Fruit fly (Drosophila melanogaster) whole organism, embryonic: ENCODE measurements around the gene numb.

Source experiments
- Asciz ChIP-seq: fragments of 200-800 bp; sonication (Bioruptor generic); optimal IDR thresholded peaks from 2 replicates; lab custom pipeline; 2017; ENCODE audit warnings: missing biosample characterization, mild to moderate bottlenecking, missing genetic modification characterization, missing genetic modification reagents
- Atf-2 ChIP-seq: fragments of 200-800 bp; sonication (Bioruptor generic); optimal IDR thresholded peaks from 2 replicates; lab custom pipeline; 2016; ENCODE audit warnings: missing biosample characterization, missing genetic modification characterization
- B-H1 ChIP-seq: fragments of 200-800 bp; sonication (Bioruptor generic); IDR thresholded peaks from 3 replicates; pipeline ENCODE4 v1.3.6; 2022; ENCODE audit warnings: missing biosample characterization, missing genetic modification characterization
- Blimp-1 ChIP-seq: fragments of 200-800 bp; sonication (Bioruptor generic); optimal IDR thresholded peaks from 3 replicates; lab custom pipeline; 2018; ENCODE audit warnings: missing biosample characterization, missing genetic modification characterization, mild to moderate bottlenecking, moderate library complexity, missing genetic modification reagents
- BtbVII ChIP-seq: fragments of 200-800 bp; sonication (Bioruptor generic); optimal IDR thresholded peaks from 3 replicates; lab custom pipeline; 2017; ENCODE audit warnings: missing biosample characterization, mild to moderate bottlenecking, missing genetic modification characterization
- CG10147 ChIP-seq: fragments of 200-800 bp; sonication (Bioruptor generic); optimal IDR thresholded peaks from 2 replicates; lab custom pipeline; 2019; ENCODE audit warnings: missing biosample characterization, mild to moderate bottlenecking, missing genetic modification characterization, moderate library complexity
- CG13287 ChIP-seq: fragments of 200-800 bp; sonication (Bioruptor generic); IDR thresholded peaks from 2 replicates; pipeline ENCODE4 v1.3.6; 2022; ENCODE audit warnings: missing biosample characterization, missing genetic modification characterization; ENCODE audit not compliant: partially characterized antibody
- CG13894 ChIP-seq: fragments of 200-800 bp; sonication (Bioruptor generic); optimal IDR thresholded peaks from 3 replicates; lab custom pipeline; 2018; ENCODE audit warnings: missing biosample characterization, mild to moderate bottlenecking, missing genetic modification characterization, moderate library complexity
- CG15073 ChIP-seq: fragments of 200-800 bp; sonication (Bioruptor generic); optimal IDR thresholded peaks from 2 replicates; lab custom pipeline; 2016; ENCODE audit warnings: missing biosample characterization, missing genetic modification characterization
- CG1603 ChIP-seq: fragments of 200-800 bp; sonication (Bioruptor generic); optimal IDR thresholded peaks from 2 replicates; lab custom pipeline; 2019; ENCODE audit warnings: missing biosample characterization, mild to moderate bottlenecking, missing genetic modification characterization, moderate library complexity
- CG1647 ChIP-seq: fragments of 200-800 bp; sonication (Bioruptor generic); optimal IDR thresholded peaks from 3 replicates; lab custom pipeline; 2016; ENCODE audit warnings: missing biosample characterization, missing genetic modification characterization
- CG17568 ChIP-seq: fragments of 200-800 bp; sonication (Bioruptor generic); optimal IDR thresholded peaks from 2 replicates; lab custom pipeline; 2018; ENCODE audit warnings: missing biosample characterization, mild to moderate bottlenecking, missing genetic modification characterization, moderate library complexity
- CG17829 ChIP-seq: fragments of 200-800 bp; optimal IDR thresholded peaks from 2 replicates; lab custom pipeline; 2019; ENCODE audit warnings: missing biosample characterization, mild to moderate bottlenecking, missing genetic modification characterization, moderate library complexity
- CG2199 ChIP-seq: fragments of 200-800 bp; sonication (Bioruptor generic); IDR thresholded peaks from 3 replicates; pipeline ENCODE4 v1.3.6; 2022; ENCODE audit warnings: missing biosample characterization, missing genetic modification characterization
- CG30020 ChIP-seq: fragments of 200-800 bp; optimal IDR thresholded peaks from 2 replicates; lab custom pipeline; 2019; ENCODE audit warnings: missing biosample characterization, mild to moderate bottlenecking, missing genetic modification characterization, moderate library complexity
- CG31224 ChIP-seq: fragments of 200-800 bp; sonication (Bioruptor generic); IDR thresholded peaks from 2 replicates; pipeline ENCODE4 v1.3.6; 2022; ENCODE audit warnings: missing biosample characterization, missing genetic modification characterization
- CG33213 ChIP-seq: fragments of 200-800 bp; sonication (Bioruptor generic); optimal IDR thresholded peaks from 3 replicates; lab custom pipeline; 2016; ENCODE audit warnings: missing biosample characterization, missing genetic modification characterization
- CG7271 ChIP-seq: fragments of 200-800 bp; sonication (Bioruptor generic); optimal IDR thresholded peaks from 2 replicates; lab custom pipeline; 2018; ENCODE audit warnings: missing biosample characterization, mild to moderate bottlenecking, missing genetic modification characterization, moderate library complexity
- CG8478 ChIP-seq: fragments of >200 bp; optimal IDR thresholded peaks from 2 replicates; lab custom pipeline; 2018
- CG8924 ChIP-seq: fragments of 200-800 bp; optimal IDR thresholded peaks from 3 replicates; lab custom pipeline; 2019; ENCODE audit warnings: missing biosample characterization, mild to moderate bottlenecking, missing genetic modification characterization, moderate library complexity
- CG9817 ChIP-seq: fragments of 200-800 bp; sonication (Bioruptor generic); optimal IDR thresholded peaks from 2 replicates; lab custom pipeline; 2018; ENCODE audit warnings: missing biosample characterization, mild to moderate bottlenecking, missing genetic modification characterization, moderate library complexity
- D19B ChIP-seq: fragments of 200-800 bp; sonication (Bioruptor generic); optimal IDR thresholded peaks from 2 replicates; lab custom pipeline; 2017; ENCODE audit warnings: missing biosample characterization, mild to moderate bottlenecking, missing genetic modification characterization
- Deaf1 ChIP-seq: fragments of 200-800 bp; optimal IDR thresholded peaks from 3 replicates; lab custom pipeline; 2019; ENCODE audit warnings: missing biosample characterization, mild to moderate bottlenecking, missing genetic modification characterization, moderate library complexity
- Dfd ChIP-seq, 2 experiments: fragments of >200 bp; optimal IDR thresholded peaks; 2 replicates each; lab custom pipeline; 2017; ENCODE audit warnings: missing biosample characterization in 2 of 2, missing genetic modification characterization in 2 of 2
- ERR ChIP-seq: fragments of 200-800 bp; sonication (Bioruptor generic); optimal IDR thresholded peaks from 2 replicates; lab custom pipeline; 2016; ENCODE audit warnings: missing biosample characterization, missing genetic modification characterization
- Hey ChIP-seq: fragments of 200-800 bp; sonication (Bioruptor generic); optimal IDR thresholded peaks from 3 replicates; lab custom pipeline; 2018; ENCODE audit warnings: missing biosample characterization, mild to moderate bottlenecking, missing genetic modification characterization
- HmgZ ChIP-seq: fragments of 200-800 bp; sonication (Bioruptor generic); optimal IDR thresholded peaks from 2 replicates; lab custom pipeline; 2018; ENCODE audit warnings: missing biosample characterization, mild to moderate bottlenecking, missing genetic modification characterization
- Hmr ChIP-seq: fragments of 200-800 bp; sonication (Bioruptor generic); optimal IDR thresholded peaks from 3 replicates; lab custom pipeline; 2017; ENCODE audit warnings: mild to moderate bottlenecking, missing biosample characterization, missing genetic modification reagents, missing genetic modification characterization
- Hr3 ChIP-seq: fragments of 200-800 bp; sonication (Bioruptor generic); optimal IDR thresholded peaks from 3 replicates; lab custom pipeline; 2016; ENCODE audit warnings: missing biosample characterization, missing genetic modification characterization
- Hr78 ChIP-seq, 2 experiments: fragments of 200-800 bp in 1 of 2; fragments of >200 bp in 1 of 2; sonication (Bioruptor generic) in 1 of 2; optimal IDR thresholded peaks; 2 replicates each; lab custom pipeline; 2017 to 2019; ENCODE audit warnings: missing biosample characterization in 2 of 2, missing genetic modification characterization in 2 of 2, mild to moderate bottlenecking in 1 of 2, moderate library complexity in 1 of 2
- Jarid2 ChIP-seq: fragments of 200-800 bp; sonication (Bioruptor generic); optimal IDR thresholded peaks from 3 replicates; lab custom pipeline; 2017; ENCODE audit warnings: mild to moderate bottlenecking, missing biosample characterization, missing genetic modification reagents, missing genetic modification characterization
- Meics ChIP-seq: fragments of 200-800 bp; sonication (Bioruptor generic); optimal IDR thresholded peaks from 2 replicates; lab custom pipeline; 2017; ENCODE audit warnings: missing biosample characterization, mild to moderate bottlenecking, missing genetic modification characterization
- Sox102F ChIP-seq: fragments of 200-800 bp; sonication (Bioruptor generic); optimal IDR thresholded peaks from 2 replicates; lab custom pipeline; 2018; ENCODE audit warnings: missing biosample characterization, mild to moderate bottlenecking, missing genetic modification characterization, moderate library complexity
- az2 ChIP-seq: fragments of 200-800 bp; sonication (Bioruptor generic); optimal IDR thresholded peaks from 3 replicates; lab custom pipeline; 2016; ENCODE audit warnings: missing biosample characterization, missing genetic modification characterization
- cg ChIP-seq: fragments of 200-800 bp; sonication (Bioruptor generic); optimal IDR thresholded peaks from 3 replicates; lab custom pipeline; 2019; ENCODE audit warnings: missing biosample characterization, mild to moderate bottlenecking, missing genetic modification characterization, moderate library complexity
- ci ChIP-seq: fragments of 200-800 bp; sonication (Bioruptor generic); IDR thresholded peaks from 3 replicates; pipeline ENCODE4 v1.3.6; 2022; ENCODE audit warnings: missing biosample characterization, missing genetic modification characterization
- eyg ChIP-seq: fragments of 200-800 bp; sonication (Bioruptor generic); optimal IDR thresholded peaks from 3 replicates; lab custom pipeline; 2016; ENCODE audit warnings: missing biosample characterization, missing genetic modification characterization
- gt ChIP-seq: fragments of 200-800 bp; sonication (Bioruptor generic); IDR thresholded peaks from 2 replicates; pipeline ENCODE4 v1.3.6; 2022; ENCODE audit warnings: missing biosample characterization, missing genetic modification characterization
- hkb ChIP-seq, 2 experiments: fragments of 200-800 bp in 1 of 2; fragments of >200 bp in 1 of 2; sonication (Bioruptor generic) in 1 of 2; IDR thresholded peaks in 1 of 2; optimal IDR thresholded peaks in 1 of 2; 2 replicates each; pipeline versions ENCODE4 v1.3.6 to Lab custom; 2017 to 2022; ENCODE audit warnings: missing biosample characterization in 1 of 2, missing genetic modification characterization in 1 of 2
- kni ChIP-seq: fragments of 200-800 bp; sonication (Bioruptor generic); optimal IDR thresholded peaks from 3 replicates; lab custom pipeline; 2017; ENCODE audit warnings: mild to moderate bottlenecking, missing biosample characterization, missing genetic modification reagents, missing genetic modification characterization
- lbe ChIP-seq: fragments of 200-800 bp; sonication (Bioruptor generic); optimal IDR thresholded peaks from 2 replicates; lab custom pipeline; 2016; ENCODE audit warnings: missing biosample characterization, mild to moderate bottlenecking, missing genetic modification characterization
- mld ChIP-seq: fragments of 200-800 bp; sonication (Bioruptor generic); IDR thresholded peaks from 3 replicates; pipeline ENCODE4 v1.3.6; 2022; ENCODE audit warnings: missing biosample characterization, missing genetic modification characterization; ENCODE audit not compliant: partially characterized antibody
- nom ChIP-seq: fragments of 200-800 bp; sonication (Bioruptor generic); optimal IDR thresholded peaks from 2 replicates; lab custom pipeline; 2017; ENCODE audit warnings: missing biosample characterization, missing genetic modification characterization, mild to moderate bottlenecking, moderate library complexity, missing genetic modification reagents
- pzg ChIP-seq: fragments of 200-800 bp; sonication (Bioruptor generic); optimal IDR thresholded peaks from 3 replicates; lab custom pipeline; 2018; ENCODE audit warnings: missing biosample characterization, mild to moderate bottlenecking, missing genetic modification characterization, moderate library complexity
- row ChIP-seq: fragments of 200-800 bp; sonication (Bioruptor generic); IDR thresholded peaks from 3 replicates; pipeline ENCODE4 v1.3.6; 2022; ENCODE audit warnings: missing biosample characterization, missing genetic modification characterization
- sc ChIP-seq, 3 experiments: fragments of >200 bp in 2 of 3; fragments of 200-800 bp in 1 of 3; sonication (Bioruptor generic) in 1 of 3; optimal IDR thresholded peaks; 2 replicates in 2 of 3; 3 replicates in 1 of 3; lab custom pipeline; 2017; ENCODE audit warnings: mild to moderate bottlenecking in 1 of 3, missing biosample characterization in 1 of 3, missing genetic modification characterization in 1 of 3, missing genetic modification reagents in 1 of 3
- sd ChIP-seq: fragments of 200-800 bp; sonication (Bioruptor generic); optimal IDR thresholded peaks from 3 replicates; lab custom pipeline; 2018; ENCODE audit warnings: missing biosample characterization, mild to moderate bottlenecking, missing genetic modification characterization, moderate library complexity
- sens-2 ChIP-seq: fragments of 200-800 bp; sonication (Bioruptor generic); IDR thresholded peaks from 2 replicates; pipeline ENCODE4 v1.3.6; 2022; ENCODE audit warnings: missing biosample characterization, missing genetic modification characterization
- slou ChIP-seq: fragments of 200-800 bp; sonication (Bioruptor generic); optimal IDR thresholded peaks from 3 replicates; lab custom pipeline; 2016; ENCODE audit warnings: missing biosample characterization, missing genetic modification characterization

numb gene

DNA sequence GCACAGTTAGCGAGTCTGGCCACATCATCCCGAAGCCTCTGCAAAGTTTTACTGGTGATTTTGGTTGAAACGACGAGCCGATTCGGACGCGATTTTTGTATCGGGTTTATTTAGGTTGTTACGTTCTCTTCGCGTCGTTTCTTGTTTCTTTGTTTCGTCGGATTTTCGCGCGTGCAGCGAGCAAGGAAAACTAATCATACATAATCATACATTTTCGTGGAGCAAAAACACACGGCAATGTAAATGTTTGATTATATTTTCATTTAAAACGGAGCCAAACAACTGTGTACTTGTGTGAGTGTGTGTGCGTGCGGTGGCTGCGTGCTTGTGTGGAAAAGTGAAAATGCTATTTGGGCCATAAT is 58.1 kb downstream of the numb start, which contains the start of gene CG33298 (continued):
- TF ChIP-seq CG1647 (GFP tag; lab: Kevin White, UChicago) (no peak), gt (GFP tag; lab: Robert Waterston, UW) (no peak), CG8924 (peak; percentile 25), CG13894 (tag; lab: Kevin White, UChicago) (peak; percentile 43), CG10147 (GFP tag; lab: Kevin White, UChicago) (peak; percentile 32), Hr3 (GFP tag; lab: Kevin White, UChicago) (no peak), CG15073 (GFP tag; lab: Kevin White, UChicago) (no peak), ci (GFP tag; lab: Robert Waterston, UW) (0 out of 3 replicates have a peak, but pooled peaks have one; percentile 8), BtbVII (GFP tag; lab: Kevin White, UChicago) (no peak), CG31224 (GFP tag; lab: Robert Waterston, UW) (no peak), CG17829 (tag; lab: Kevin White, UChicago) (peak; percentile 6), row (GFP tag; lab: Robert Waterston, UW) (no peak), sd (tag; lab: Kevin White, UChicago) (peak; percentile 44), sens-2 (no peak), CG7271 (no peak), CG1603 (tag; lab: Kevin White, UChicago) (peak; percentile 6), HmgZ (tag; lab: Kevin White, UChicago) (peak; percentile 1), Deaf1 (tag; lab: Kevin White, UChicago) (peak; percentile 91), Jarid2 (GFP tag; lab: Kevin White, UChicago) (peak; percentile 84), kni (GFP tag; lab: Kevin White, UChicago) (peak; percentile 40), CG33213 (GFP tag; lab: Kevin White, UChicago) (no peak), CG30020 (tag; lab: Kevin White, UChicago) (no peak), eyg (no peak), lbe (no peak), CG13287 (GFP tag; lab: Robert Waterston, UW) (peak; percentile 21), Hr78 (GFP tag; optimal IDR thresholded peaks at IDR 0.05; lab: Kevin White, UChicago) (no peak), slou (GFP tag; lab: Kevin White, UChicago) (no peak), Hmr (peak; percentile 26), D19B (no peak), Dfd (GFP tag; optimal IDR thresholded peaks at IDR 0.05; lab: Kevin White, UChicago) (no peak), Blimp-1 (peak; percentile 72), az2 (GFP tag; lab: Kevin White, UChicago) (no peak), pzg (GFP tag; lab: Kevin White, UChicago) (peak; percentile 52), CG8478 (lab: Kevin White, UChicago) (no peak), CG2199 (GFP tag; lab: Robert Waterston, UW) (peak; percentile 54; the same call in 1 of the 3 replicates), nom (GFP tag; lab: Kevin White, UChicago) (peak; percentile 26), CG17568 (peak; percentile 44), CG9817 (no peak), B-H1 (no peak), ERR (GFP tag; lab: Kevin White, UChicago) (no peak), Sox102F (no peak), Hey (no peak), Meics (GFP tag; lab: Kevin White, UChicago) (no peak), sc (optimal IDR thresholded peaks at IDR 0.05; lab: Kevin White, UChicago) (no peak), sc (GFP tag; optimal IDR thresholded peaks at IDR 0.05; lab: Kevin White, UChicago) (no peak), Asciz (GFP tag; lab: Kevin White, UChicago) (peak; percentile 20), Atf-2 (GFP tag; lab: Kevin White, UChicago) (no peak), mld (GFP tag; lab: Robert Waterston, UW) (no peak), cg (peak; percentile 80), hkb (optimal IDR thresholded peaks at IDR 0.05; lab: Kevin White, UChicago) (no peak), hkb (GFP tag; IDR thresholded peaks at IDR 0.05; lab: Robert Waterston, UW) (peak; percentile 8; the same call in 1 of the 2 replicates)
